Fruit fly (Drosophila melanogaster) whole organism, embryonic: Measurements from ENCODE around the gene CG34432.
A peak's percentile ranks its signal among the peaks of the same experiment; 100 is the strongest.

Experiments
- Ada2b ChIP-seq: fragments of 200-800 bp; sonication (Bioruptor generic); IDR thresholded peaks from 2 replicates; pipeline ENCODE4 v1.3.6; 2022; ENCODE audit warnings: missing biosample characterization, missing genetic modification characterization
- Atf3 ChIP-seq: fragments of 200-800 bp; sonication (Bioruptor generic); optimal IDR thresholded peaks from 3 replicates; lab custom pipeline; 2016; ENCODE audit warnings: missing biosample characterization, missing genetic modification characterization
- Awh ChIP-seq: fragments of 200-800 bp; sonication (Bioruptor generic); IDR thresholded peaks from 2 replicates; pipeline ENCODE4, ENCODE4 v1.3.6; 2022; ENCODE audit warnings: missing biosample characterization, missing genetic modification characterization
- CG10366 ChIP-seq: fragments of 200-800 bp; sonication (Bioruptor generic); IDR thresholded peaks from 2 replicates; pipeline ENCODE4 v1.3.6; 2022; ENCODE audit warnings: missing biosample characterization, missing genetic modification characterization
- CG10543 ChIP-seq: fragments of 200-800 bp; sonication (Bioruptor generic); optimal IDR thresholded peaks from 3 replicates; lab custom pipeline; 2017; ENCODE audit warnings: missing biosample characterization, mild to moderate bottlenecking, missing genetic modification characterization, moderate library complexity
- CG10959 ChIP-seq: fragments of 200-800 bp; sonication (Bioruptor generic); IDR thresholded peaks from 2 replicates; pipeline ENCODE4 v1.3.6; 2022; ENCODE audit warnings: missing biosample characterization, missing genetic modification characterization
- CG12071 ChIP-seq: fragments of 200-800 bp; sonication (Bioruptor generic); optimal IDR thresholded peaks from 3 replicates; lab custom pipeline; 2018; ENCODE audit warnings: missing biosample characterization, mild to moderate bottlenecking, missing genetic modification characterization
- CG12659 ChIP-seq: fragments of 200-800 bp; sonication (Bioruptor generic); optimal IDR thresholded peaks from 3 replicates; lab custom pipeline; 2017; ENCODE audit warnings: mild to moderate bottlenecking, missing biosample characterization, missing genetic modification reagents, missing genetic modification characterization
- CG12942 ChIP-seq: fragments of 200-800 bp; sonication (Bioruptor generic); optimal IDR thresholded peaks from 3 replicates; lab custom pipeline; 2016; ENCODE audit warnings: missing biosample characterization, missing genetic modification characterization
- CG13296 ChIP-seq: fragments of 200-800 bp; sonication (Bioruptor generic); optimal IDR thresholded peaks from 3 replicates; lab custom pipeline; 2018; ENCODE audit warnings: missing biosample characterization, mild to moderate bottlenecking, missing genetic modification characterization
- CG17186 ChIP-seq: fragments of 200-800 bp; sonication (Bioruptor generic); optimal IDR thresholded peaks from 3 replicates; lab custom pipeline; 2017; ENCODE audit warnings: missing biosample characterization, missing genetic modification reagents, missing genetic modification characterization
- CG17385 ChIP-seq: fragments of 200-800 bp; sonication (Bioruptor generic); optimal IDR thresholded peaks from 3 replicates; lab custom pipeline; 2018; ENCODE audit warnings: missing biosample characterization, mild to moderate bottlenecking, missing genetic modification characterization
- CG1792 ChIP-seq: fragments of 200-800 bp; sonication (Bioruptor generic); optimal IDR thresholded peaks from 2 replicates; lab custom pipeline; 2016; ENCODE audit warnings: missing biosample characterization, missing genetic modification characterization
- CG2889 ChIP-seq: fragments of 200-800 bp; sonication (Bioruptor generic); IDR thresholded peaks from 3 replicates; pipeline ENCODE4 v1.3.6; 2022; ENCODE audit warnings: missing biosample characterization, missing genetic modification characterization
- CG31441 ChIP-seq: fragments of 200-800 bp; sonication (Bioruptor generic); IDR thresholded peaks from 2 replicates; pipeline ENCODE4 v1.3.6; 2022; ENCODE audit warnings: missing biosample characterization, missing genetic modification characterization
- CG3163 ChIP-seq: fragments of 200-800 bp; sonication (Bioruptor generic); optimal IDR thresholded peaks from 3 replicates; lab custom pipeline; 2016; ENCODE audit warnings: missing biosample characterization, missing genetic modification characterization
- CG32532 ChIP-seq: fragments of 200-800 bp; sonication (Bioruptor generic); IDR thresholded peaks from 2 replicates; pipeline ENCODE4 v1.3.6; 2022; ENCODE audit warnings: missing biosample characterization, missing genetic modification characterization
- CG4282 ChIP-seq: fragments of 200-800 bp; sonication (Bioruptor generic); optimal IDR thresholded peaks from 2 replicates; lab custom pipeline; 2016; ENCODE audit warnings: missing biosample characterization, missing genetic modification characterization
- CG7556 ChIP-seq: fragments of 200-800 bp; sonication (Bioruptor generic); optimal IDR thresholded peaks from 2 replicates; lab custom pipeline; 2017; ENCODE audit warnings: missing biosample characterization, mild to moderate bottlenecking, missing genetic modification characterization
- CG8924 ChIP-seq: fragments of 200-800 bp; optimal IDR thresholded peaks from 3 replicates; lab custom pipeline; 2019; ENCODE audit warnings: missing biosample characterization, mild to moderate bottlenecking, missing genetic modification characterization, moderate library complexity
- Deaf1 ChIP-seq: fragments of 200-800 bp; optimal IDR thresholded peaks from 3 replicates; lab custom pipeline; 2019; ENCODE audit warnings: missing biosample characterization, mild to moderate bottlenecking, missing genetic modification characterization, moderate library complexity
- Dip2 ChIP-seq: fragments of 200-800 bp; sonication (Bioruptor generic); IDR thresholded peaks from 2 replicates; pipeline ENCODE4 v1.3.6; 2022; ENCODE audit warnings: missing biosample characterization, missing genetic modification characterization
- Meics ChIP-seq: fragments of 200-800 bp; sonication (Bioruptor generic); optimal IDR thresholded peaks from 2 replicates; lab custom pipeline; 2017; ENCODE audit warnings: missing biosample characterization, mild to moderate bottlenecking, missing genetic modification characterization
- Nf-YB ChIP-seq: fragments of 200-800 bp; sonication (Bioruptor generic); optimal IDR thresholded peaks from 3 replicates; lab custom pipeline; 2019; ENCODE audit warnings: missing biosample characterization, mild to moderate bottlenecking, missing genetic modification characterization, moderate library complexity
- Sox100B ChIP-seq: fragments of 200-800 bp; sonication (Bioruptor generic); optimal IDR thresholded peaks from 3 replicates; lab custom pipeline; 2018; ENCODE audit warnings: missing biosample characterization, mild to moderate bottlenecking, missing genetic modification characterization
- Vsx1 ChIP-seq: fragments of 200-800 bp; sonication (Bioruptor generic); optimal IDR thresholded peaks from 2 replicates; lab custom pipeline; 2017; ENCODE audit warnings: missing biosample characterization, mild to moderate bottlenecking, missing genetic modification characterization, missing genetic modification reagents
- bbx ChIP-seq: fragments of 200-800 bp; sonication (Bioruptor generic); IDR thresholded peaks from 2 replicates; pipeline ENCODE4 v1.3.6; 2022; ENCODE audit warnings: missing biosample characterization, missing genetic modification characterization; ENCODE audit not compliant: partially characterized antibody
- dimm ChIP-seq: fragments of 200-800 bp; sonication (Bioruptor generic); IDR thresholded peaks from 2 replicates; pipeline ENCODE4 v1.3.6; 2022; ENCODE audit warnings: missing biosample characterization, missing genetic modification characterization
- exex ChIP-seq: fragments of 200-800 bp; sonication (Bioruptor generic); optimal IDR thresholded peaks from 4 replicates; lab custom pipeline; 2018; ENCODE audit warnings: missing biosample characterization, mild to moderate bottlenecking, missing genetic modification characterization, moderate library complexity
- eyg ChIP-seq: fragments of 200-800 bp; sonication (Bioruptor generic); optimal IDR thresholded peaks from 3 replicates; lab custom pipeline; 2016; ENCODE audit warnings: missing biosample characterization, missing genetic modification characterization
- fu2 ChIP-seq: fragments of 200-800 bp; sonication (Bioruptor generic); optimal IDR thresholded peaks from 2 replicates; lab custom pipeline; 2016; ENCODE audit warnings: missing biosample characterization, missing genetic modification characterization
- gt ChIP-seq: fragments of 200-800 bp; sonication (Bioruptor generic); IDR thresholded peaks from 2 replicates; pipeline ENCODE4 v1.3.6; 2022; ENCODE audit warnings: missing biosample characterization, missing genetic modification characterization
- hbn ChIP-seq: fragments of 200-800 bp; sonication (Bioruptor generic); IDR thresholded peaks from 2 replicates; pipeline ENCODE4 v1.3.6; 2022; ENCODE audit warnings: missing biosample characterization, missing genetic modification characterization; ENCODE audit not compliant: partially characterized antibody
- jing ChIP-seq: fragments of 200-800 bp; sonication (Bioruptor generic); optimal IDR thresholded peaks from 2 replicates; lab custom pipeline; 2018; ENCODE audit warnings: missing biosample characterization, mild to moderate bottlenecking, missing genetic modification characterization
- kni ChIP-seq: fragments of 200-800 bp; sonication (Bioruptor generic); optimal IDR thresholded peaks from 3 replicates; lab custom pipeline; 2017; ENCODE audit warnings: mild to moderate bottlenecking, missing biosample characterization, missing genetic modification reagents, missing genetic modification characterization
- knrl ChIP-seq: fragments of 200-800 bp; sonication (Bioruptor generic); IDR thresholded peaks from 3 replicates; pipeline ENCODE4 v1.3.6; 2022; ENCODE audit warnings: missing biosample characterization, missing genetic modification characterization; ENCODE audit not compliant: partially characterized antibody
- lbe ChIP-seq: fragments of 200-800 bp; sonication (Bioruptor generic); optimal IDR thresholded peaks from 2 replicates; lab custom pipeline; 2016; ENCODE audit warnings: missing biosample characterization, mild to moderate bottlenecking, missing genetic modification characterization
- nerfin-2 ChIP-seq: fragments of 200-800 bp; sonication (Bioruptor generic); IDR thresholded peaks from 2 replicates; pipeline ENCODE4 v1.3.6; 2022; ENCODE audit warnings: missing biosample characterization, missing genetic modification characterization; ENCODE audit not compliant: partially characterized antibody
- onecut ChIP-seq: fragments of 200-800 bp; sonication (Bioruptor generic); IDR thresholded peaks from 2 replicates; pipeline ENCODE4 v1.3.6; 2022; ENCODE audit warnings: missing biosample characterization, missing genetic modification characterization
- prd ChIP-seq, 3 experiments: fragments of >200 bp in 2 of 3; fragments of 200-800 bp in 1 of 3; sonication (Bioruptor generic) in 1 of 3; optimal IDR thresholded peaks in 2 of 3; IDR thresholded peaks in 1 of 3; 2 replicates in 2 of 3; 3 replicates in 1 of 3; pipeline versions ENCODE4 v1.3.6 to Lab custom; 2017 to 2022; ENCODE audit warnings: missing biosample characterization in 1 of 3, missing genetic modification characterization in 1 of 3
- sens-2 ChIP-seq: fragments of 200-800 bp; sonication (Bioruptor generic); IDR thresholded peaks from 2 replicates; pipeline ENCODE4 v1.3.6; 2022; ENCODE audit warnings: missing biosample characterization, missing genetic modification characterization
- seq ChIP-seq: fragments of 200-800 bp; sonication (Bioruptor generic); IDR thresholded peaks from 2 replicates; pipeline ENCODE4 v1.3.6; 2022; ENCODE audit warnings: missing biosample characterization, missing genetic modification characterization
- slbo ChIP-seq: fragments of 200-800 bp; sonication (Bioruptor generic); IDR thresholded peaks from 2 replicates; pipeline ENCODE4 v1.3.6; 2022; ENCODE audit warnings: missing biosample characterization, missing genetic modification characterization
- sr ChIP-seq: fragments of 200-800 bp; sonication (Bioruptor generic); IDR thresholded peaks from 3 replicates; pipeline ENCODE4 v1.3.6; 2022; ENCODE audit warnings: missing biosample characterization, missing genetic modification characterization
- tll ChIP-seq, 2 experiments: fragments of 200-800 bp in 1 of 2; fragments of >200 bp in 1 of 2; sonication (Bioruptor generic) in 1 of 2; optimal IDR thresholded peaks; 2 replicates each; lab custom pipeline; 2017 to 2019; ENCODE audit warnings: missing biosample characterization in 2 of 2, missing genetic modification characterization in 2 of 2, mild to moderate bottlenecking in 1 of 2, moderate library complexity in 1 of 2
- wek ChIP-seq: fragments of 200-800 bp; sonication (Bioruptor generic); optimal IDR thresholded peaks from 3 replicates; lab custom pipeline; 2018; ENCODE audit warnings: missing biosample characterization, mild to moderate bottlenecking, missing genetic modification characterization, moderate library complexity
- yki ChIP-seq: fragments of >200 bp; optimal IDR thresholded peaks from 3 replicates; lab custom pipeline; 2018
- zf30C ChIP-seq: fragments of 200-800 bp; sonication (Bioruptor generic); optimal IDR thresholded peaks from 3 replicates; lab custom pipeline; 2018; ENCODE audit warnings: missing biosample characterization, mild to moderate bottlenecking, missing genetic modification characterization

Gene CG34432

DNA sequence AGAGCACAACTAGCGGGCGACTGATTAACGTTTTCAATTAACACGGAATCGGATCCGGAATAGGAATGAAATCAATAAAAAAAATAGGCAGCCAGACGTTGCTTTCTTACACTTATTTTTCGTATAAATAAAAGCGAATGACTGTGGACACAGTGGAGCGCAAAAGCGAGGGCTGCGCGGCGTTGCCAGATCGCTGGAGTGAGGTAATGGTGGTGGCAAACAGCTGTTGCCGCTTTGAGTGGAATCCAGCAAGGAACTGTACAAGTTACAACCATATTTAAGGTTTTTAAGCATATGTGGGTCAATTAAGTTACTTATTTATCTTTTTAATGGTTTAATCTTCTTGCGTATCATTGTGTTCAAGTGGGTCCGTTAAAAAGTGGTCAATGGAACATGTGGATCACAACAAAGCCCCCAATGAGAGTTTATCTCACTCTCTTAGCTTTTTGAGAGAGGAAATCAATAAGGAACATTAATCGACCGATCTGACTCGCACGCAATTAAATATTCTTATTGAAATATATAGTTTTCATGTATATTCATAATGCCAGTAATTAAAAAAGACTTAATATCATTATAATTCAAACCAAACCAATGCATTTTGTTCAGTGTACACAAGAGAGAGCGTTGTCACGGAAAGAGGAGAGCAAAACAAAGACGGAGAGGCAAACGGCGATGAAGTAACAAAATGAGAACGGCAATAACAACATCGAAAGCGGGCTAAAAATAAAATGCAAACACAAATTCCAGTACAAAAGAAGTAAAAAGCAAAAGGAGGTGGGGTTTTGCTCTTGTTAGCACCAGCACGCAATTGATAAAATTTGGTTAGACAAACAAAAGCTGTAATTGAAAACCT, 48.6 kb upstream of the CG34432 start (continued):
- TF ChIP-seq lbe (GFP tag; lab: Kevin White, UChicago), result peak; percentile 92
- peak; percentile 96 for TF ChIP-seq CG32532
- peak; percentile 72 for TF ChIP-seq eyg (GFP tag; lab: Kevin White, UChicago)
- peak; percentile 92 for TF ChIP-seq onecut (GFP tag; lab: Robert Waterston, UW)
- peak; percentile 85 for TF ChIP-seq CG31441
- peak; percentile 81 for TF ChIP-seq sr (GFP tag; lab: Robert Waterston, UW)
- TF ChIP-seq CG13296 (GFP tag; lab: Kevin White, UChicago), result peak; percentile 84
- peak; percentile 82 for TF ChIP-seq CG12942 (GFP tag; lab: Kevin White, UChicago)
- 0 out of 2 replicates have a peak, but pooled peaks have one; percentile 45 for TF ChIP-seq bbx
- peak in 1 of 2 experiments; percentile 6 for TF ChIP-seq tll (GFP tag; optimal IDR thresholded peaks at IDR 0.05; lab: Kevin White, UChicago)
- peak; percentile 73 for TF ChIP-seq wek (GFP tag; lab: Kevin White, UChicago)
- peak; percentile 31 for TF ChIP-seq exex (tag; lab: Kevin White, UChicago)
- peak; percentile 54 for TF ChIP-seq CG4282
- TF ChIP-seq fu2, result peak; percentile 80
- no peak for TF ChIP-seq yki (lab: Kevin White, UChicago)
- peak; percentile 77 for TF ChIP-seq dimm (GFP tag; lab: Robert Waterston, UW)
- TF ChIP-seq Deaf1 (tag; lab: Kevin White, UChicago), result peak; percentile 67
- peak; percentile 91 for TF ChIP-seq sens-2 (GFP tag; lab: Robert Waterston, UW)
- peak; percentile 78 for TF ChIP-seq Nf-YB (GFP tag; lab: Kevin White, UChicago)
- TF ChIP-seq CG12071 (GFP tag; lab: Kevin White, UChicago), result peak; percentile 93
- TF ChIP-seq CG3163 (GFP tag; lab: Kevin White, UChicago), result peak; percentile 79
- peak; percentile 97 for TF ChIP-seq Awh
- peak; percentile 88 for TF ChIP-seq CG17385 (GFP tag; lab: Kevin White, UChicago)
- peak; percentile 85 for TF ChIP-seq Atf3 (GFP tag; lab: Kevin White, UChicago)
- TF ChIP-seq CG10959 (GFP tag; lab: Robert Waterston, UW), result peak; percentile 81
- TF ChIP-seq Meics (GFP tag; lab: Kevin White, UChicago), result peak; percentile 91
- TF ChIP-seq knrl (GFP tag; lab: Robert Waterston, UW), result no peak
- TF ChIP-seq jing, result peak; percentile 64
- peak; percentile 82 for TF ChIP-seq CG1792 (GFP tag; lab: Kevin White, UChicago)
- TF ChIP-seq CG17186, result peak; percentile 9
- peak; percentile 93 for TF ChIP-seq CG10366
- TF ChIP-seq CG2889 (GFP tag; lab: Robert Waterston, UW), result peak; percentile 83
- TF ChIP-seq prd (optimal IDR thresholded peaks at IDR 0.05; lab: Kevin White, UChicago), result no peak
- peak; percentile 93 for TF ChIP-seq prd (GFP tag; IDR thresholded peaks at IDR 0.05; lab: Robert Waterston, UW)
- TF ChIP-seq nerfin-2 (GFP tag; lab: Robert Waterston, UW), result no peak
- TF ChIP-seq Ada2b (GFP tag; lab: Robert Waterston, UW), result peak; percentile 93
- TF ChIP-seq slbo (GFP tag; lab: Robert Waterston, UW), result peak; percentile 94
- TF ChIP-seq CG8924, result peak; percentile 93
- peak; percentile 57; the same call in 1 of the 2 replicates for TF ChIP-seq gt (GFP tag; lab: Robert Waterston, UW)
- TF ChIP-seq CG7556, result peak; percentile 95
- peak; percentile 93 for TF ChIP-seq seq (GFP tag; lab: Robert Waterston, UW)
- peak; percentile 88 for TF ChIP-seq CG12659 (GFP tag; lab: Kevin White, UChicago)
- TF ChIP-seq Sox100B (GFP tag; lab: Kevin White, UChicago), result peak; percentile 88
- peak; percentile 92 for TF ChIP-seq zf30C (GFP tag; lab: Kevin White, UChicago)
- peak; percentile 80 for TF ChIP-seq Vsx1
- peak; percentile 70 for TF ChIP-seq CG10543
- TF ChIP-seq hbn (GFP tag; lab: Robert Waterston, UW), result no peak
- no peak for TF ChIP-seq kni (GFP tag; lab: Kevin White, UChicago)
- TF ChIP-seq Dip2, result peak; percentile 38; the same call in 1 of the 2 replicates
